Worm (Caenorhabditis elegans): ENCODE measurements around the gene emc-5.

Gene emc-5

DNA sequence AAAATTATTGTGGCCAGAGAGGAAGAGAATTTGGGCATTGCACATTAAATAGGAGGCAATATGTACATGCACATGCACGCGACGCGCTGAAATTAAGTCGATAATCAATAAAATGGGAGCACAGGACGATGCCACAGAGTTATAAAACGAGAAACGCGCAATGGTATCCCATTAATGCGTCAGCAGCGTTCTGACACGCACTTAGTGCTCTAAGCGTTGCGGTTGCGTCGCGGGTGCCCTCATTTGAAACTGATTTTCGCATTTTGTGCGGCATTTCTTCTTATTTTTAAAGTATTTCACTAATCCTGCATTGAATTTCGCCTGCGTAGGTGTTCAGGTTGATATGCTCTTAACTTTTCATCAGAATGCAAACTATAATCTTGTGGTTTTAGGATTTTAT lies 43.6 kb upstream of the emc-5 start, which contains the start of gene rsp-1 (continued):
- TF ChIP-seq tra-1 (GFP tag; IDR thresholded peaks at IDR 0.05) = peak; percentile 81
- peak; percentile 95 for TF ChIP-seq mes-2 (tag; optimal IDR thresholded peaks at IDR 0.05; ENCODE audit: poor library complexity, severe bottlenecking)
- TF ChIP-seq F44E2.7 (GFP tag; IDR thresholded peaks at IDR 0.05) = 0 out of 2 replicates have a peak, but pooled peaks have one; percentile 49
- peak; percentile 97 for TF ChIP-seq dve-1 (tag; optimal IDR thresholded peaks at IDR 0.05; ENCODE audit: insufficient read depth)
- TF ChIP-seq hif-1 (tag; optimal IDR thresholded peaks at IDR 0.05) = peak; percentile 3 to 79
- peak; percentile 78 for TF ChIP-seq F37D6.2 (tag; optimal IDR thresholded peaks at IDR 0.05)
- peak; percentile 82 for TF ChIP-seq nhr-48 (tag; optimal IDR thresholded peaks at IDR 0.05)
- peak; percentile 96 for TF ChIP-seq aha-1 (tag)
- peak; percentile 79 for TF ChIP-seq nhr-28 (tag; optimal IDR thresholded peaks at IDR 0.05)
- 0 out of 2 replicates have a peak, but pooled peaks have one; percentile 7 for TF ChIP-seq set-16 (GFP tag; IDR thresholded peaks at IDR 0.05)
- no peak for TF ChIP-seq saeg-2 (GFP tag; IDR thresholded peaks at IDR 0.05)
- no peak for TF ChIP-seq attf-4 (tag; optimal IDR thresholded peaks at IDR 0.05)
- TF ChIP-seq nhr-102 (tag; optimal IDR thresholded peaks at IDR 0.05) = peak; percentile 87
- TF ChIP-seq T20F7.1 (GFP tag; optimal IDR thresholded peaks at IDR 0.05) = peak; percentile 90
- peak; percentile 23 for TF ChIP-seq ztf-7 (tag; optimal IDR thresholded peaks at IDR 0.05)
- peak; percentile 80 for TF ChIP-seq spr-1 (tag; optimal IDR thresholded peaks at IDR 0.05)
- TF ChIP-seq T26A8.4 (GFP tag; IDR thresholded peaks at IDR 0.05) = peak; percentile 84
- TF ChIP-seq nhr-25 (tag; optimal IDR thresholded peaks at IDR 0.05; ENCODE audit: borderline replicate concordance, insufficient read depth) = peak; percentile 75
- TF ChIP-seq ceh-62 (tag; optimal IDR thresholded peaks at IDR 0.05) = no peak
- TF ChIP-seq dmd-6 (GFP tag; IDR thresholded peaks at IDR 0.05) = peak; percentile 87
- peak; percentile 53; the same call in 1 of the 2 replicates for TF ChIP-seq snpc-1.2 (GFP tag; IDR thresholded peaks at IDR 0.05)
- TF ChIP-seq dmd-9 (GFP tag; IDR thresholded peaks at IDR 0.05) = peak; percentile 83
- TF ChIP-seq hmg-1.1 (GFP tag; IDR thresholded peaks at IDR 0.05) = peak; percentile 90
- no peak for TF ChIP-seq tag-97 (GFP tag; IDR thresholded peaks at IDR 0.05)
- no peak for TF ChIP-seq fos-1 (tag; optimal IDR thresholded peaks at IDR 0.05)
- no peak for TF ChIP-seq ztf-11 (tag; optimal IDR thresholded peaks at IDR 0.05)
- TF ChIP-seq lin-29 (GFP tag; IDR thresholded peaks at IDR 0.05) = peak; percentile 64; the same call in 1 of the 2 replicates
- TF ChIP-seq ama-1 (optimal IDR thresholded peaks at IDR 0.05) = peak; percentile 35
- TF ChIP-seq zfp-3 (GFP tag; conservative IDR thresholded peaks at IDR 0.05) = peak; percentile 79; the same call in 1 of the 2 replicates
- TF ChIP-seq vab-7 (GFP tag; IDR thresholded peaks at IDR 0.05) = peak; percentile 46; the same call in 1 of the 2 replicates
- no peak for TF ChIP-seq ces-1 (GFP tag; optimal IDR thresholded peaks at IDR 0.05)
- TF ChIP-seq ceh-20 (GFP tag; IDR thresholded peaks at IDR 0.05) = peak; percentile 76
- peak in 1 of 2 experiments; percentile 76 for TF ChIP-seq mdl-1 (tag; optimal IDR thresholded peaks at IDR 0.05)
- TF ChIP-seq hlh-30 (tag; optimal IDR thresholded peaks at IDR 0.05; ENCODE audit: insufficient read depth) = peak; percentile 85
- peak; percentile 86 for TF ChIP-seq dpl-1 (GFP tag; optimal IDR thresholded peaks at IDR 0.05)
- peak; percentile 34 for TF ChIP-seq F49E8.2 (tag; optimal IDR thresholded peaks at IDR 0.05; ENCODE audit: borderline replicate concordance)
- no peak for TF ChIP-seq Y105C5A.15 (GFP tag; IDR thresholded peaks at IDR 0.05)
- peak; percentile 94 for TF ChIP-seq rbr-2 (tag; optimal IDR thresholded peaks at IDR 0.05)
- TF ChIP-seq F26F4.8 (GFP tag; conservative IDR thresholded peaks at IDR 0.05) = no peak
- no peak for TF ChIP-seq daf-8 (GFP tag; IDR thresholded peaks at IDR 0.05)
- no peak for TF ChIP-seq Y48G9A.11 (GFP tag; IDR thresholded peaks at IDR 0.05)
- TF ChIP-seq F10B5.3 (tag; optimal IDR thresholded peaks at IDR 0.05) = peak; percentile 41
- peak; percentile 72 for TF ChIP-seq jun-1 (tag; optimal IDR thresholded peaks at IDR 0.05)
- TF ChIP-seq php-3 (GFP tag; IDR thresholded peaks at IDR 0.05) = peak; percentile 76
- TF ChIP-seq nhr-76 (tag; optimal IDR thresholded peaks at IDR 0.05) = no peak
- no peak for TF ChIP-seq gei-8 (GFP tag; optimal IDR thresholded peaks at IDR 0.05)
- peak; percentile 75; the same call in 1 of the 2 replicates for TF ChIP-seq madf-9 (GFP tag; conservative IDR thresholded peaks at IDR 0.05)
- TF ChIP-seq ZK337.2 (GFP tag; IDR thresholded peaks at IDR 0.05) = no peak
- no peak for TF ChIP-seq dmd-8 (GFP tag; IDR thresholded peaks at IDR 0.05)
- no peak for TF ChIP-seq nhr-10 (tag; optimal IDR thresholded peaks at IDR 0.05)
- no peak for TF ChIP-seq egl-27 (tag; optimal IDR thresholded peaks at IDR 0.05)
